Worm (Caenorhabditis elegans) whole organism, young adult: Measurements from ENCODE around the gene F55D10.4.

Source experiments
- B0336.3 ChIP-seq: fragments of 200-800 bp; sonication (Bioruptor generic); IDR thresholded peaks from 2 replicates; pipeline ENCODE4 v1.3.6; 2022; ENCODE audit warnings: missing genetic modification characterization, missing compliant biosample characterization
- F22D6.2 ChIP-seq: sonication (generic microtip); optimal IDR thresholded peaks from 2 replicates; lab custom pipeline; 2016; ENCODE audit warnings: mild to moderate bottlenecking, missing genetic modification characterization, missing compliant biosample characterization
- F37B4.10 ChIP-seq: fragments of 200-800 bp; sonication (Bioruptor generic); IDR thresholded peaks from 2 replicates; pipeline ENCODE4 v1.3.6; 2022; ENCODE audit warnings: missing genetic modification characterization, missing compliant biosample characterization
- K11D2.4 ChIP-seq: fragments of 200-800 bp; sonication (Bioruptor generic); IDR thresholded peaks from 2 replicates; pipeline ENCODE4 v1.3.6; 2022; ENCODE audit warnings: missing genetic modification reagents, missing genetic modification characterization, missing compliant biosample characterization
- Y53G8AR.9 ChIP-seq: fragments of 200-800 bp; sonication (Bioruptor generic); conservative IDR thresholded peaks from 2 replicates; pipeline ENCODE4 v1.3.6; 2022; ENCODE audit warnings: missing genetic modification reagents, missing genetic modification characterization, missing compliant biosample characterization
- Y79H2A.3 ChIP-seq: fragments of 200-800 bp; sonication (Bioruptor generic); conservative IDR thresholded peaks from 2 replicates; pipeline ENCODE4 v1.3.6; 2022; ENCODE audit warnings: missing genetic modification reagents, missing genetic modification characterization, missing compliant biosample characterization
- Y95B8A.8 ChIP-seq: fragments of 200-800 bp; sonication (Bioruptor generic); IDR thresholded peaks from 2 replicates; pipeline ENCODE4 v1.3.6; 2022; ENCODE audit warnings: missing genetic modification reagents, missing genetic modification characterization, missing compliant biosample characterization
- ZK185.1 ChIP-seq: sonication (generic microtip); optimal IDR thresholded peaks from 2 replicates; lab custom pipeline; 2016; ENCODE audit warnings: mild to moderate bottlenecking, missing genetic modification characterization, missing compliant biosample characterization; ENCODE audit not compliant: poor library complexity, severe bottlenecking
- ama-1 ChIP-seq, 3 experiments: fragments of 150-350 bp in 1 of 3; sonication (generic microtip) in 2 of 3; optimal IDR thresholded peaks; 2 replicates each; lab custom pipeline; 2014 to 2018; ENCODE audit warnings: missing biosample characterization in 2 of 3, missing genetic modification characterization in 2 of 3, missing genetic modification reagents in 2 of 3
- cebp-1 ChIP-seq, 2 experiments: fragments of 200-800 bp in 1 of 2; sonication (Bioruptor generic) in 1 of 2; sonication (generic microtip) in 1 of 2; IDR thresholded peaks in 1 of 2; optimal IDR thresholded peaks in 1 of 2; 2 replicates each; pipeline versions ENCODE4 v1.3.6 to Lab custom; 2017 to 2022; ENCODE audit warnings: missing compliant biosample characterization in 2 of 2, missing genetic modification characterization in 2 of 2, mild to moderate bottlenecking in 1 of 2, missing genetic modification reagents in 1 of 2, moderate library complexity in 1 of 2
- ceh-91 ChIP-seq: fragments of 200-800 bp; sonication (Bioruptor generic); IDR thresholded peaks from 2 replicates; pipeline ENCODE4 v1.3.6; 2022; ENCODE audit warnings: missing genetic modification reagents, missing genetic modification characterization, missing compliant biosample characterization
- egl-44 ChIP-seq: fragments of 200-800 bp; sonication (Bioruptor generic); IDR thresholded peaks from 2 replicates; pipeline ENCODE4 v1.3.6; 2022; ENCODE audit warnings: missing genetic modification reagents, missing genetic modification characterization, missing compliant biosample characterization
- ets-4 ChIP-seq: fragments of 200-800 bp; sonication (Bioruptor generic); optimal IDR thresholded peaks from 2 replicates; lab custom pipeline; 2018; ENCODE audit warnings: mild to moderate bottlenecking, missing genetic modification characterization, missing compliant biosample characterization
- gei-17 ChIP-seq: fragments of 200-800 bp; sonication (Bioruptor generic); optimal IDR thresholded peaks from 2 replicates; lab custom pipeline; 2018; ENCODE audit warnings: mild to moderate bottlenecking, missing genetic modification characterization, missing compliant biosample characterization
- hrde-1 ChIP-seq: sonication (generic microtip); optimal IDR thresholded peaks from 2 replicates; lab custom pipeline; 2016; ENCODE audit warnings: missing genetic modification characterization, mild to moderate bottlenecking, missing compliant biosample characterization, moderate library complexity, missing genotype, missing genetic modification reagents, borderline replicate concordance
- let-526 ChIP-seq: fragments of 200-800 bp; sonication (Bioruptor generic); IDR thresholded peaks from 2 replicates; pipeline ENCODE4 v1.3.6; 2022; ENCODE audit warnings: missing genetic modification reagents, missing genetic modification characterization, missing compliant biosample characterization
- lin-40 ChIP-seq: sonication (generic microtip); optimal IDR thresholded peaks from 2 replicates; lab custom pipeline; 2016; ENCODE audit warnings: missing genetic modification characterization, mild to moderate bottlenecking, missing compliant biosample characterization, missing genotype, missing genetic modification reagents
- lsy-27 ChIP-seq: sonication (generic microtip); optimal IDR thresholded peaks from 2 replicates; lab custom pipeline; 2017; ENCODE audit warnings: missing genetic modification characterization, mild to moderate bottlenecking, missing compliant biosample characterization, antibody characterized with exemption, missing genotype, borderline replicate concordance; ENCODE audit not compliant: insufficient read depth
- mcd-1 ChIP-seq: fragments of 200-800 bp; sonication (Bioruptor generic); IDR thresholded peaks from 2 replicates; pipeline ENCODE4 v1.3.6; 2022; ENCODE audit warnings: missing genetic modification reagents, missing genetic modification characterization, missing compliant biosample characterization
- mxl-1 ChIP-seq: sonication (generic microtip); optimal IDR thresholded peaks from 2 replicates; lab custom pipeline; 2016; ENCODE audit warnings: missing genetic modification characterization, missing compliant biosample characterization
- nfyb-1 ChIP-seq: fragments of 200-800 bp; sonication (Bioruptor generic); IDR thresholded peaks from 2 replicates; pipeline ENCODE4 v1.3.6; 2022; ENCODE audit warnings: missing genetic modification reagents, missing genetic modification characterization, missing compliant biosample characterization
- nhr-27 ChIP-seq: fragments of 200-800 bp; sonication (Bioruptor generic); optimal IDR thresholded peaks from 2 replicates; lab custom pipeline; 2018; ENCODE audit warnings: mild to moderate bottlenecking, missing genetic modification characterization, moderate library complexity, missing compliant biosample characterization
- nhr-80 ChIP-seq: sonication (generic microtip); optimal IDR thresholded peaks from 2 replicates; lab custom pipeline; 2016; ENCODE audit warnings: missing genetic modification characterization, missing compliant biosample characterization
- nhr-90 ChIP-seq: sonication (generic microtip); optimal IDR thresholded peaks from 2 replicates; lab custom pipeline; 2016; ENCODE audit warnings: missing genotype, mild to moderate bottlenecking, missing genetic modification characterization, missing compliant biosample characterization
- pha-4 ChIP-seq: fragments of 150-350 bp; sonication (generic microtip); optimal IDR thresholded peaks from 2 replicates; lab custom pipeline; 2014; ENCODE audit warnings: missing biosample characterization, missing genetic modification reagents, missing genetic modification characterization
- rcor-1 ChIP-seq: fragments of 200-800 bp; sonication (Bioruptor generic); IDR thresholded peaks from 2 replicates; pipeline ENCODE4 v1.3.6; 2022; ENCODE audit warnings: missing genetic modification reagents, missing genetic modification characterization, missing compliant biosample characterization
- sea-2 ChIP-seq: fragments of 200-800 bp; sonication (Bioruptor generic); IDR thresholded peaks from 2 replicates; pipeline ENCODE4 v1.3.6; 2022; ENCODE audit warnings: missing genetic modification characterization, missing compliant biosample characterization
- snpc-1.3 ChIP-seq: sonication (generic microtip); optimal IDR thresholded peaks from 2 replicates; lab custom pipeline; 2017; ENCODE audit warnings: missing genetic modification characterization, mild to moderate bottlenecking, missing compliant biosample characterization, antibody characterized with exemption, moderate library complexity, missing genotype, missing genetic modification reagents; ENCODE audit not compliant: insufficient read depth
- snpc-4 ChIP-seq, 5 experiments: fragments of 150-350 bp in 1 of 5; sonication (generic microtip) in 4 of 5; optimal IDR thresholded peaks; 2 replicates each; lab custom pipeline; 2014 to 2018; ENCODE audit warnings: missing genetic modification characterization in 5 of 5, missing biosample characterization in 3 of 5, antibody characterized with exemption in 2 of 5, mild to moderate bottlenecking in 2 of 5, missing compliant biosample characterization in 2 of 5, missing genotype in 2 of 5, moderate library complexity in 2 of 5, missing genetic modification reagents in 1 of 5
- ztf-22 ChIP-seq: fragments of 200-800 bp; sonication (Bioruptor generic); optimal IDR thresholded peaks from 2 replicates; lab custom pipeline; 2018; ENCODE audit warnings: mild to moderate bottlenecking, missing genetic modification characterization, moderate library complexity, missing compliant biosample characterization
- ztf-3 ChIP-seq: fragments of 200-800 bp; sonication (Bioruptor generic); optimal IDR thresholded peaks from 2 replicates; lab custom pipeline; 2018; ENCODE audit warnings: mild to moderate bottlenecking, missing genetic modification characterization, missing compliant biosample characterization

F55D10.4 gene

DNA sequence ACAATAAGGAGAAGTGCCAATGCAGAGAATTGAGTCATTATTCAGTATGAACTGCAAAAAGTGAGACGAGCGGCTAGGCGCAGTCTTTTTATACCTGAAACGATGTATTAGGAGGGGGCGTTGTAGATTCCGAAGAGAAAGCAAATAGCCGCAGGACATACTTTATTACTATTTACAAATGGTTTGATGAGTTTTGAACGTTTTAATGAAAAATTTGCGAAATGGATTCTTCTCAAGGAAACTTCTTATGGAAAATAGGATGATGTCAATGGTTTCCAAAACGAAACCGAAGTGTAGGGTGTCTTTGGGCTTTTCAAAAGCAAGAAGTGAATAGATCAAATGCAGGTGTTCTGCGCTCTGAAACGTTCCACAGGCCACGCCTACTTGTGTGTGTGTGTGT, 42.4 kb downstream of the F55D10.4 start, which contains the start of gene flp-11:
flp-11 (minus strand) TSS at position 101 of the 400 bp plus-strand sequence.
- TF ChIP-seq F37B4.10 (GFP tag; lab: Robert Waterston, UW) (no peak), sea-2 (GFP tag; lab: Robert Waterston, UW) (no peak), nhr-27 (tag; lab: Kevin White, UChicago) (no peak), mxl-1 (tag; lab: Kevin White, UChicago) (no peak), mcd-1 (GFP tag; lab: Robert Waterston, UW) (no peak), lin-40 (tag; lab: Kevin White, UChicago) (no peak), nhr-90 (tag; lab: Kevin White, UChicago) (no peak), Y53G8AR.9 (GFP tag; lab: Robert Waterston, UW) (no peak), ZK185.1 (tag; lab: Kevin White, UChicago) (no peak), snpc-4 (GFP tag; optimal IDR thresholded peaks at IDR 0.05; lab: Kevin White, UChicago) (no peak), snpc-4 (tag; optimal IDR thresholded peaks at IDR 0.05; lab: Kevin White, UChicago) (no peak), rcor-1 (GFP tag; lab: Robert Waterston, UW) (no peak), pha-4 (tag; lab: Kevin White, UChicago) (no peak), let-526 (no peak), ama-1 (optimal IDR thresholded peaks at IDR 0.05; lab: Kevin White, UChicago) (no peak), ama-1 (GFP tag; optimal IDR thresholded peaks at IDR 0.05; lab: Kevin White, UChicago) (no peak), ceh-91 (GFP tag; lab: Robert Waterston, UW) (no peak), snpc-1.3 (tag; lab: Kevin White, UChicago) (no peak), lsy-27 (no peak), Y79H2A.3 (GFP tag; lab: Robert Waterston, UW) (no peak), cebp-1 (GFP tag; IDR thresholded peaks at IDR 0.05; lab: Robert Waterston, UW) (no peak), cebp-1 (tag; optimal IDR thresholded peaks at IDR 0.05; lab: Kevin White, UChicago) (no peak)

- TF ChIP-seq egl-44 (GFP tag; lab: Robert Waterston, UW) (no peak), nfyb-1 (GFP tag; lab: Robert Waterston, UW) (0 out of 2 replicates have a peak, but pooled peaks have one; percentile 22)
Observed at ce11 chrX:4676702-4677101, 43.8 kb downstream of the F55D10.4 start.

ce11 chrX:4673165-4673756, 47.2 kb downstream of the F55D10.4 start, which contains the start of gene tmem-135:
tmem-135 (plus strand) TSS chrX:4673706.
- TF ChIP-seq F22D6.2 (tag; lab: Kevin White, UChicago), result no peak
- TF ChIP-seq nhr-80 (tag; lab: Kevin White, UChicago), result peak; percentile 6

- TF ChIP-seq K11D2.4 (GFP tag; lab: Robert Waterston, UW) (no peak), ets-4 (peak; percentile 88), B0336.3 (no peak), ztf-3 (GFP tag; lab: Kevin White, UChicago) (no peak), nhr-80 (tag; lab: Kevin White, UChicago) (peak; percentile 76), hrde-1 (no peak), gei-17 (GFP tag; lab: Kevin White, UChicago) (no peak), Y95B8A.8 (GFP tag; lab: Robert Waterston, UW) (no peak), ztf-22 (GFP tag; lab: Kevin White, UChicago) (no peak)
Observed at ce11 chrX:4671837-4672236, 48.6 kb downstream of the F55D10.4 start.
